Worm (Caenorhabditis elegans): ENCODE results near the gene F57A10.2.

The F57A10.2 gene

DNA sequence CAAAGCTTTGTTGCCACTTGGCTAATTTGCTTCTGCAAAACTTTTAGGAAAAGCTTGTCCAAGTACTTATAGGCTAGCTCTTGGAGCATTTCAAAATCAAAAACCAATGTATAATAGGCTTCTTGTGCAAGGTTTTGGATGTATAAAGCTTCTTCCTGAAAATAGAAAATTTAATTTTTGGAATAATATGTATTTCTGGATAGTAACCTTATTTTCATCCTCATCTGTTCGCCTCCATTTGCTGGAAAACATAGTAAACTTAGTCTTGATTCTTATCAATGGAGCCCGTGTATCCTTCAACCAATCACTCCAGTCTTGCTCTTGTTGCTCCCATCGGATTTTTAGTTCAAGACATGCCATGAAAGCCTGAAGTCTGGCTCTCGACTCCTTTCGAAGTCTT is 49.7 kb upstream of the F57A10.2 start, which contains the start of gene Y6E2A.4:
Gene Y6E2A.4 (minus strand): TSS at position 101 of the 400 bp plus-strand sequence.
- TF ChIP-seq lin-11 (tag; optimal IDR thresholded peaks at IDR 0.05): no peak
- TF ChIP-seq snpc-4 (tag; optimal IDR thresholded peaks at IDR 0.05): no peak

DNA sequence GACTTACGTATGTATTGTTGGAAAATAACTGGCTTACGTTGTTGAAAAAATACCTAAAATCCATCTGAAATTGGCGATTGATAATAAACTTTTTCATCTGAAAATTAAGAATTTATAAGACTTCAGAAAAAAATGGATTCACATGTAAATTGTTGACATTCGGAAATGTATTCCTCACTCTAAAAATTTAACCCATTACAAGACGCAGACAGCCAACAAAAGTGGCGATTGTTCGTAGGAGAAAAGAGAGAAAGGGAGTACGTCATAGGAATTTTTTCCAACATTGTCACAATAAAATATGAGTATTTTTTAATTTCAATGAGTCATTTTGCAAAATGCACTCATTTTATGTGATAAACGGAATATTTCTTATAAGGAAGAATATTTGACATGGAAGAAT is 47.8 kb upstream of the F57A10.2 start, which contains the start of gene Y6E2A.5:
Gene Y6E2A.5 (minus strand): TSS at position 101 of the 400 bp plus-strand sequence.
- no peak for TF ChIP-seq egl-27 (tag; optimal IDR thresholded peaks at IDR 0.05)
- no peak for TF ChIP-seq F13H6.1 (tag; optimal IDR thresholded peaks at IDR 0.05)
- no peak for TF ChIP-seq ztf-1 (GFP tag; conservative IDR thresholded peaks at IDR 0.05)
- no peak for TF ChIP-seq nhr-12 (tag; optimal IDR thresholded peaks at IDR 0.05)
- TF ChIP-seq C34F6.9 (tag; optimal IDR thresholded peaks at IDR 0.05): no peak
- no peak for TF ChIP-seq snpc-4 (tag; optimal IDR thresholded peaks at IDR 0.05)
- no peak for TF ChIP-seq fos-1 (tag; optimal IDR thresholded peaks at IDR 0.05)
- no peak for TF ChIP-seq elt-3 (tag; optimal IDR thresholded peaks at IDR 0.05)
- TF ChIP-seq ceh-82 (tag; optimal IDR thresholded peaks at IDR 0.05): no peak
- TF ChIP-seq nhr-25 (tag; optimal IDR thresholded peaks at IDR 0.05): no peak
- no peak for TF ChIP-seq lin-11 (tag; optimal IDR thresholded peaks at IDR 0.05)
- TF ChIP-seq sem-4 (tag; optimal IDR thresholded peaks at IDR 0.05): no peak
- no peak for TF ChIP-seq sma-3 (GFP tag; optimal IDR thresholded peaks at IDR 0.05)
- TF ChIP-seq ceh-16 (tag; optimal IDR thresholded peaks at IDR 0.05): no peak
- TF ChIP-seq sma-9 (GFP tag; optimal IDR thresholded peaks at IDR 0.05): no peak
- no peak for TF ChIP-seq sma-9 (tag; optimal IDR thresholded peaks at IDR 0.05)
- TF ChIP-seq dmd-4 (tag; optimal IDR thresholded peaks at IDR 0.05): no peak
- no peak for TF ChIP-seq mdl-1 (tag; optimal IDR thresholded peaks at IDR 0.05)
- no peak for TF ChIP-seq aly-2 (tag; optimal IDR thresholded peaks at IDR 0.05)

DNA sequence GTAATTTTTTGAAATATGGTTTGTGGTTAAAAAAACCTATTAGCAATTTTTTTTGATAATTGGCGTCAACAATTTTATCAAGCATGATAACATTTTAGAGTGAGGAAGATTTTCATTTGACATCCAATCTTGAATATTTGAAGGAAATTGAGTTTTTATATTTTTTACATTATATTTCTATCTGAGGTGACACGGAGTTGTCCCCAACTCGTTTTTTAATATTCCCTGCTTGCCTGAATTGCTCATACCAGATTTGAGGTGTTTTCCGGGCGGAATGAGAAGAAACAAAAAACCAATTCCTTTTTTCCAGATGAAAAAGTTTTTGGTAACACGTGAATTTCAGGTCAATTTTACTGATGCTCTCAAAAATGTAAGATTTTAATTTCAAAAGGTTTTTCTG is 46.8 kb upstream of the F57A10.2 start, which contains the start of gene Y6E2A.7:
Gene Y6E2A.7 (plus strand): TSS at position 301 of the 400 bp plus-strand sequence.
- TF ChIP-seq nhr-237 (tag; optimal IDR thresholded peaks at IDR 0.05) (no peak), nhr-129 (tag; optimal IDR thresholded peaks at IDR 0.05) (no peak), nhr-11 (tag; optimal IDR thresholded peaks at IDR 0.05) (no peak)

DNA sequence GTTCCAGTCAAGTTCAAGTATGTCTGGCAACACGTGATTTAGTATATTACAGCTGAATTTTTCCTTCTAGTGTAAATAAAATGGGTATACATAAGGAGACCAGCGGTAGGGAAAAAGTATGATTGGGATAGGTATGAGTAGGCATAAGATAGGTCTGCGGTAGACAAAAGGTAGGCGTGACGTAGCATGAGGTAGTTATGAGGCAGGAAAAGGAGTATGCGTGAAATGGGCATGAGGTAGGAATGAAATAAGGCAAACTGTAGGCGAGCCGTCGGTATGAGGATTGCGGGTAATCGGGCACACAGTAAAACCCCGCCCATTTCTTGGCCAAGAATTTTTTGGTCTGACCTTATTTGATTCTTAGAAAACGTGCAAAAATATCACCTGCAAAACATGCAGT is 44.9 kb upstream of the F57A10.2 start:
- TF ChIP-seq R02D3.7 (tag; optimal IDR thresholded peaks at IDR 0.05) (no peak), C34F6.9 (tag; optimal IDR thresholded peaks at IDR 0.05) (no peak), mdl-1 (tag; optimal IDR thresholded peaks at IDR 0.05) (no peak), ceh-82 (tag; optimal IDR thresholded peaks at IDR 0.05) (no peak), fos-1 (tag; optimal IDR thresholded peaks at IDR 0.05) (no peak), unc-39 (tag; optimal IDR thresholded peaks at IDR 0.05) (no peak), elt-3 (tag; optimal IDR thresholded peaks at IDR 0.05) (no peak), nhr-21 (tag; optimal IDR thresholded peaks at IDR 0.05) (no peak), sem-4 (tag; optimal IDR thresholded peaks at IDR 0.05) (no peak), mbf-1 (tag; optimal IDR thresholded peaks at IDR 0.05) (no peak), nhr-23 (tag; optimal IDR thresholded peaks at IDR 0.05) (no peak), lsy-2 (tag; optimal IDR thresholded peaks at IDR 0.05) (no peak), sma-9 (GFP tag; optimal IDR thresholded peaks at IDR 0.05) (no peak), sma-9 (tag; optimal IDR thresholded peaks at IDR 0.05) (no peak)

DNA sequence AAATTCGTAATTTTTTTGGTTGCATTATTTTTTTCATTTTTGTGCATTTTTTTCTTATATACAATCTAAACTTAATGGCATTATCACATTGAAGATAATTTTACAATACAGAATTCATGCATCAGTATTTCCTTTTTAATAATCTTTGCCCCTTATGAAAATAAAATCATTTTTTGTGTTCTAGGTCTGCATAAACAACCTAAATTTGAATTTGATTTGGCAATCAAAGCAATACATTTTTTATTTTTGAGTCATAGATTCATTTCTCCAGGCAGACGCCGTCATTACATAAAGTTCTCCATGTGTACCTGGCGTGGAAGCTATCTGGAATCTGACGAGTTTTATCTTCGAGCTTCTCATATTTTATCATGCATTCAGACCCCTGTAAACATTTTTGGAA is 44.5 kb upstream of the F57A10.2 start, which contains the start of gene srh-140:
Gene srh-140 (plus strand): TSS at position 301 of the 400 bp plus-strand sequence.
- TF ChIP-seq unc-62 (GFP tag; optimal IDR thresholded peaks at IDR 0.05) (no peak), ztf-4 (tag; optimal IDR thresholded peaks at IDR 0.05) (no peak), lin-11 (tag; optimal IDR thresholded peaks at IDR 0.05) (no peak), skn-1 (tag; optimal IDR thresholded peaks at IDR 0.05) (no peak), sma-9 (GFP tag; optimal IDR thresholded peaks at IDR 0.05) (no peak), sma-9 (tag; optimal IDR thresholded peaks at IDR 0.05) (no peak), nhr-21 (tag; optimal IDR thresholded peaks at IDR 0.05) (no peak), dmd-4 (tag; optimal IDR thresholded peaks at IDR 0.05) (no peak), F13H6.1 (tag; optimal IDR thresholded peaks at IDR 0.05) (no peak), crh-2 (tag; optimal IDR thresholded peaks at IDR 0.05) (no peak), ztf-1 (GFP tag; conservative IDR thresholded peaks at IDR 0.05) (no peak), snpc-4 (tag; optimal IDR thresholded peaks at IDR 0.05) (no peak), nhr-23 (tag; optimal IDR thresholded peaks at IDR 0.05) (no peak), R02D3.7 (tag; optimal IDR thresholded peaks at IDR 0.05) (no peak), ztf-11 (tag; optimal IDR thresholded peaks at IDR 0.05) (no peak), alr-1 (tag; optimal IDR thresholded peaks at IDR 0.05) (no peak), lin-13 (GFP tag; optimal IDR thresholded peaks at IDR 0.05) (no peak)
